Worm (Caenorhabditis elegans) whole organism, L1 larva: ENCODE measurements around the gene F56D5.2.
A peak's percentile ranks its signal among the peaks of the same experiment; 100 is the strongest.

Experiments
- ceh-82 ChIP-seq, 3 experiments: fragments of 150-350 bp in 1 of 3; sonication (generic microtip) in 2 of 3; optimal IDR thresholded peaks; 2 replicates each; lab custom pipeline; 2014 to 2017; ENCODE audit warnings: missing biosample characterization in 3 of 3, missing genetic modification characterization in 3 of 3
- efl-3 ChIP-seq: fragments of 200-800 bp; sonication (Bioruptor generic); optimal IDR thresholded peaks from 2 replicates; lab custom pipeline; 2018; ENCODE audit warnings: mild to moderate bottlenecking, missing genetic modification characterization, missing compliant biosample characterization
- elt-3 ChIP-seq, 6 experiments: fragments of 150-350 bp in 1 of 6; sonication (generic microtip); optimal IDR thresholded peaks; 2 replicates each; lab custom pipeline; 2017 to 2018; ENCODE audit warnings: missing biosample characterization in 6 of 6, missing genetic modification characterization in 6 of 6, inconsistent platforms in 1 of 6
- nhr-76 ChIP-seq: sonication (generic microtip); optimal IDR thresholded peaks from 2 replicates; lab custom pipeline; 2017; ENCODE audit warnings: missing biosample characterization, missing genetic modification characterization
- zag-1 ChIP-seq: fragments of 150-350 bp; optimal IDR thresholded peaks from 2 replicates; lab custom pipeline; 2014; ENCODE audit warnings: missing biosample characterization, missing genetic modification characterization

ce11 chrIV:9438753-9439152 is 40.3 kb upstream of the F56D5.2 start:
- TF ChIP-seq efl-3 (no peak), zag-1 (tag; lab: Kevin White, UChicago) (no peak), elt-3 (tag; optimal IDR thresholded peaks at IDR 0.05; lab: Kevin White, UChicago) (peak in 1 of 6 experiments; percentile 22), ceh-82 (tag; optimal IDR thresholded peaks at IDR 0.05; lab: Kevin White, UChicago) (no peak), nhr-76 (tag; lab: Kevin White, UChicago) (no peak)
